Worm (Caenorhabditis elegans) whole organism, L3 larva: ENCODE results near the gene set-3.
A peak's percentile ranks its signal among the peaks of the same experiment; 100 is the strongest.

ENCODE experiments used
- R02D3.7 ChIP-seq: fragments of 150-350 bp; optimal IDR thresholded peaks from 2 replicates; lab custom pipeline; 2014; ENCODE audit warnings: missing biosample characterization, missing genetic modification characterization
- ZK546.5 ChIP-seq: sonication (generic microtip); optimal IDR thresholded peaks from 2 replicates; lab custom pipeline; 2017; ENCODE audit warnings: missing biosample characterization, missing genetic modification characterization
- aly-2 ChIP-seq: fragments of 150-350 bp; optimal IDR thresholded peaks from 2 replicates; lab custom pipeline; 2014; ENCODE audit warnings: missing biosample characterization, missing genetic modification characterization
- ama-1 ChIP-seq: fragments of 150-350 bp; optimal IDR thresholded peaks from 2 replicates; lab custom pipeline; 2018
- ceh-16 ChIP-seq: sonication (generic microtip); optimal IDR thresholded peaks from 2 replicates; lab custom pipeline; 2017; ENCODE audit warnings: missing biosample characterization, missing genetic modification characterization
- ceh-28 ChIP-seq: fragments of 150-350 bp; optimal IDR thresholded peaks from 2 replicates; lab custom pipeline; 2014; ENCODE audit warnings: missing biosample characterization, missing genetic modification reagents, missing genetic modification characterization
- ceh-82 ChIP-seq: fragments of 150-350 bp; optimal IDR thresholded peaks from 2 replicates; lab custom pipeline; 2014; ENCODE audit warnings: missing biosample characterization, missing genetic modification characterization
- daf-12 ChIP-seq: fragments of 150-350 bp; optimal IDR thresholded peaks from 2 replicates; lab custom pipeline; 2014; ENCODE audit warnings: missing biosample characterization, missing genetic modification reagents, missing genetic modification characterization
- egl-5 ChIP-seq: fragments of 150-350 bp; optimal IDR thresholded peaks from 2 replicates; lab custom pipeline; 2017; ENCODE audit warnings: missing biosample characterization, missing genetic modification reagents, missing genetic modification characterization, inconsistent platforms
- elt-1 ChIP-seq: fragments of 150-350 bp; optimal IDR thresholded peaks from 2 replicates; lab custom pipeline; 2014; ENCODE audit warnings: missing biosample characterization, missing genetic modification characterization
- elt-2 ChIP-seq: sonication (generic microtip); optimal IDR thresholded peaks from 2 replicates; lab custom pipeline; 2016; ENCODE audit warnings: missing genetic modification reagents, mild to moderate bottlenecking, missing genetic modification characterization, missing compliant biosample characterization
- elt-3 ChIP-seq, 3 experiments: fragments of 150-350 bp in 1 of 3; sonication (generic microtip) in 2 of 3; optimal IDR thresholded peaks; 2 replicates in 2 of 3; 4 replicates in 1 of 3; lab custom pipeline; 2014 to 2017; ENCODE audit warnings: missing biosample characterization in 3 of 3, missing genetic modification characterization in 3 of 3
- eor-1 ChIP-seq, 2 experiments: fragments of 150-350 bp; optimal IDR thresholded peaks; 2 replicates each; lab custom pipeline; 2014 to 2018; ENCODE audit warnings: missing biosample characterization in 2 of 2, missing genetic modification characterization in 2 of 2
- fkh-10 ChIP-seq: sonication (generic microtip); optimal IDR thresholded peaks from 2 replicates; lab custom pipeline; 2017; ENCODE audit warnings: missing biosample characterization, missing genetic modification reagents, missing genetic modification characterization
- fkh-2 ChIP-seq: fragments of 150-350 bp; optimal IDR thresholded peaks from 2 replicates; lab custom pipeline; 2014; ENCODE audit warnings: missing biosample characterization, missing genetic modification reagents, missing genetic modification characterization
- fos-1 ChIP-seq: fragments of 150-350 bp; optimal IDR thresholded peaks from 2 replicates; lab custom pipeline; 2014; ENCODE audit warnings: missing biosample characterization, missing genetic modification characterization
- jun-1 ChIP-seq: fragments of 150-350 bp; optimal IDR thresholded peaks from 2 replicates; lab custom pipeline; 2014; ENCODE audit warnings: missing biosample characterization, missing genetic modification reagents, missing genetic modification characterization
- lin-15B ChIP-seq: fragments of 150-350 bp; optimal IDR thresholded peaks from 2 replicates; lab custom pipeline; 2014; ENCODE audit warnings: missing biosample characterization, missing genetic modification characterization
- lin-39 ChIP-seq: fragments of 150-350 bp; optimal IDR thresholded peaks from 2 replicates; lab custom pipeline; 2018; ENCODE audit warnings: missing biosample characterization, missing genetic modification reagents, missing genetic modification characterization
- lsy-12 ChIP-seq: sonication (generic microtip); optimal IDR thresholded peaks from 2 replicates; lab custom pipeline; 2016; ENCODE audit warnings: mild to moderate bottlenecking, missing genetic modification characterization, missing compliant biosample characterization
- mdl-1 ChIP-seq: fragments of 150-350 bp; optimal IDR thresholded peaks from 2 replicates; lab custom pipeline; 2014; ENCODE audit warnings: missing biosample characterization, missing genetic modification characterization
- mml-1 ChIP-seq: fragments of 150-350 bp; sonication (generic microtip); optimal IDR thresholded peaks from 3 replicates; lab custom pipeline; 2014; ENCODE audit warnings: missing biosample characterization, missing genetic modification characterization
- nhr-11 ChIP-seq: fragments of 150-350 bp; optimal IDR thresholded peaks from 2 replicates; lab custom pipeline; 2014; ENCODE audit warnings: missing biosample characterization, missing genetic modification characterization
- nhr-12 ChIP-seq: fragments of 150-350 bp; optimal IDR thresholded peaks from 2 replicates; lab custom pipeline; 2014; ENCODE audit warnings: missing biosample characterization, missing genetic modification characterization
- nhr-23 ChIP-seq: fragments of 150-350 bp; optimal IDR thresholded peaks from 2 replicates; lab custom pipeline; 2014; ENCODE audit warnings: missing biosample characterization, missing genetic modification reagents, missing genetic modification characterization
- nhr-237 ChIP-seq: fragments of 150-350 bp; optimal IDR thresholded peaks from 2 replicates; lab custom pipeline; 2014; ENCODE audit warnings: missing biosample characterization, missing genetic modification characterization
- nhr-25 ChIP-seq: sonication (generic microtip); optimal IDR thresholded peaks from 2 replicates; lab custom pipeline; 2017; ENCODE audit warnings: missing biosample characterization, missing genetic modification characterization
- nhr-28 ChIP-seq: fragments of 150-350 bp; optimal IDR thresholded peaks from 2 replicates; lab custom pipeline; 2014; ENCODE audit warnings: missing biosample characterization, missing genetic modification characterization
- nhr-43 ChIP-seq: sonication (generic microtip); optimal IDR thresholded peaks from 2 replicates; lab custom pipeline; 2016; ENCODE audit warnings: mild to moderate bottlenecking, missing genetic modification characterization, missing compliant biosample characterization; ENCODE audit not compliant: poor library complexity, severe bottlenecking
- nhr-67 ChIP-seq: fragments of 150-350 bp; optimal IDR thresholded peaks from 2 replicates; lab custom pipeline; 2014; ENCODE audit warnings: missing biosample characterization, missing genetic modification characterization
- nhr-77 ChIP-seq: fragments of 150-350 bp; optimal IDR thresholded peaks from 2 replicates; lab custom pipeline; 2014; ENCODE audit warnings: missing biosample characterization, missing genetic modification characterization
- pha-4 ChIP-seq: fragments of 150-350 bp; optimal IDR thresholded peaks from 2 replicates; lab custom pipeline; 2014; ENCODE audit warnings: missing biosample characterization, missing genetic modification reagents, missing genetic modification characterization
- pqm-1 ChIP-seq: fragments of 150-350 bp; optimal IDR thresholded peaks from 2 replicates; lab custom pipeline; 2017; ENCODE audit warnings: missing biosample characterization, missing genetic modification characterization, inconsistent platforms
- sea-2 ChIP-seq: fragments of 150-350 bp; sonication (generic microtip); optimal IDR thresholded peaks from 4 replicates; lab custom pipeline; 2014; ENCODE audit warnings: missing biosample characterization, missing genetic modification reagents, missing genetic modification characterization
- skn-1 ChIP-seq: fragments of 150-350 bp; optimal IDR thresholded peaks from 2 replicates; lab custom pipeline; 2014; ENCODE audit warnings: missing biosample characterization, missing genetic modification characterization
- snpc-4 ChIP-seq: fragments of 150-350 bp; optimal IDR thresholded peaks from 2 replicates; lab custom pipeline; 2014; ENCODE audit warnings: missing biosample characterization, missing genetic modification characterization
- unc-39 ChIP-seq: sonication (generic microtip); optimal IDR thresholded peaks from 4 replicates; lab custom pipeline; 2017; ENCODE audit warnings: missing biosample characterization, missing genetic modification characterization
- unc-62 ChIP-seq: fragments of 150-350 bp; sonication (generic microtip); optimal IDR thresholded peaks from 4 replicates; lab custom pipeline; 2014; ENCODE audit warnings: missing biosample characterization, missing genetic modification reagents, missing genetic modification characterization
- zag-1 ChIP-seq: fragments of 150-350 bp; optimal IDR thresholded peaks from 2 replicates; lab custom pipeline; 2014; ENCODE audit warnings: missing biosample characterization, missing genetic modification characterization

set-3 gene

DNA sequence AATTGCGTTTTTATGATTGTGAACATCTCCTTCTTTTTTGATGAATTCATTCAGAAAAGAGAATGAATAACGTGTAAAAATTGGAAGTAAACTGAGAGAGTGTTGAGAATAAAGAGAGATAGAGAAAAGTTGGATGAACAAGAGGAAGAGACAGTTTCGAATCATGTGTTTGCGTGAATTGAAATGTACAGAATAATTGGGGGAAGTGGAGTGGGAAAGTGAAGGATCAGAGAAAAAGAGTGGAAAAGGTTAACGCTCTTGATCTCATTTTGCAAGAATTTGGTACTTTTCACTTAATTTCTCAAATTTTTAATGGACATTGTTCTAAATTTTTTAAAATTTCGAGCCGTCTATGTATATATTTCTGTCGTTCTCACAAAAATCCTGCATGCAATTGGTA is 39.0 kb upstream of the set-3 start:
- TF ChIP-seq nhr-23 (tag; lab: Kevin White, UChicago): peak; percentile 63
- no peak for TF ChIP-seq elt-3 (tag; optimal IDR thresholded peaks at IDR 0.05; lab: Kevin White, UChicago)
- TF ChIP-seq nhr-25 (tag; lab: Kevin White, UChicago): peak; percentile 2

DNA sequence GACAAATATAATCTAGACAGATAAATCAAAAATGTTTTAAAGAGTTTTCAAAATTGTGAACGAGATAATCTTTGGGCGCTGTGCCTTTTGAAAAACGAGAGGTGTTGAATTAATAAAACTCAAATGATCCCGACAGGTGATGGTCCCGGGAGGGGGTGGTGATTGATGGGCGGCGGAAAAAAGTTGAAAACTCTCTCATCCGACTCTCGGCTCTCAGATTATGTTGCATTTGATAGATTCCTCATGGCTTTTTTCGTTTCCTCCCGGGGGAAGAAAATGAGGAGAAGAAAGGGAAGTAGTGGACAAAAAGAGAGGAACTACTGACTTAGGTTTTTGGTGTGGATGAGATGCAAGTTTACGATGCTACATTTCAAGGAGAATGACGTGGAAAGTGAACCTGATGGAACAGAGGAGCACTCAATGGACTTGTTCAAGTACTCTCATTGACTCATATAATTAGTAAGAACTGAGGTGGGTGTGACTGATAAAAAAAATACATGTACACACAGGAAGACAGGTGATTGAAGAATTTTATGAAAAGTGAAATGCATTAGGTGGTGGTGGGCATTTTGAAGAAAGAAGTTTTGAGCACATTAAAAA is 37.0 kb upstream of the set-3 start:
- TF ChIP-seq mml-1 (tag; lab: Kevin White, UChicago) (no peak), lin-39 (tag; lab: Kevin White, UChicago) (peak; percentile 66), unc-62 (peak; percentile 42)

DNA sequence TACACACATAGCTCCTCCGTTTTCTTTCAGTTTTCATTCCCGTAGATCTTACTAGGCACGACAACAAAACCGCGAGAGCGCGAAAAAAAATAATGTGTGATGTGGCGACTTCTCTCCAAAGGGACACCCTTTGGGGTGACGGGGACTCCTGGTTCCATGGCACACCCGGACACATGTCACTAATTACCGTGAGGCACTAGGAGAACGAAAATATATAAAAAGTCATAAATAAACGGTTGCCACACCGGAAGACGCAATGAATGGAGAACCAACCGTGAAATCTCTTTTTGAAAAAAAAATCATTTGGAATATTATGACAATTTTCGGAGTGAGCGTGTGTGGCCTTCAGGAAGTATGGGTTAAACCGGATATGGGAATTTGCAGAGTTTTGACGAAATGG is 36.0 kb upstream of the set-3 start:
- TF ChIP-seq elt-1 (tag; lab: Kevin White, UChicago) (no peak), nhr-28 (tag; lab: Kevin White, UChicago) (no peak), pqm-1 (tag; lab: Kevin White, UChicago) (no peak), ceh-82 (tag; lab: Kevin White, UChicago) (no peak), egl-5 (tag; lab: Kevin White, UChicago) (no peak), daf-12 (tag; lab: Kevin White, UChicago) (no peak), zag-1 (no peak), lin-39 (tag; lab: Kevin White, UChicago) (no peak), fos-1 (tag; lab: Kevin White, UChicago) (no peak), unc-62 (no peak), nhr-11 (tag; lab: Kevin White, UChicago) (no peak), nhr-43 (tag; lab: Kevin White, UChicago) (no peak), R02D3.7 (tag; lab: Kevin White, UChicago) (no peak), aly-2 (no peak)

DNA sequence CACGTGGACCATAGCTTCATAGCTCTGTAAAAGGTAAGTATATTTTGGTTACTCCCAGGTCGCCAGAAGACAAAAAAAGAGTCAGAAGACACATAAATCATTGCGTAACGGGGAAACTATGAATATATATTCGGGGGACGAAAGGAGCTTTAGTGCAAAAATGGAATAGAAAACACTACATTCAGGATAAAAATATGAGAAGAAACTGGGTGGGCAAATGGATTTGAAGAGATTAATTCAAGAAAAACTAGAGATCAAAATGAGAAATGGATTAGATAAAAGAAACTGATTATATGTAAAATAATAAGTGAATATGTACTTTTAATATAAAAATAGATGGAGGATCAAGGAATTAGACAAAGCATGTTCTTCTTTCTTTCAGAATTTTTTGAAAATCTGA is 33.1 kb upstream of the set-3 start, which contains the start of gene C07A9.12:
Gene C07A9.12 (minus strand): TSS at position 101 of the 400 bp plus-strand sequence.
- no peak for TF ChIP-seq eor-1 (tag; optimal IDR thresholded peaks at IDR 0.05; lab: Kevin White, UChicago)
- no peak for TF ChIP-seq nhr-11 (tag; lab: Kevin White, UChicago)
- TF ChIP-seq snpc-4 (tag; lab: Kevin White, UChicago): no peak
- no peak for TF ChIP-seq nhr-237 (tag; lab: Kevin White, UChicago)
- TF ChIP-seq jun-1 (tag; lab: Kevin White, UChicago): no peak
- no peak for TF ChIP-seq ZK546.5 (tag; lab: Kevin White, UChicago)
- TF ChIP-seq aly-2: no peak
- TF ChIP-seq ceh-28: no peak
- no peak for TF ChIP-seq nhr-25 (tag; lab: Kevin White, UChicago)
- TF ChIP-seq lin-15B: no peak
- no peak for TF ChIP-seq lsy-12 (tag; lab: Kevin White, UChicago)
- TF ChIP-seq fkh-10 (GFP tag; lab: Kevin White, UChicago): no peak
- TF ChIP-seq mml-1 (tag; lab: Kevin White, UChicago): no peak
- TF ChIP-seq ceh-16: no peak
- no peak for TF ChIP-seq nhr-43 (tag; lab: Kevin White, UChicago)
- no peak for TF ChIP-seq unc-62

DNA sequence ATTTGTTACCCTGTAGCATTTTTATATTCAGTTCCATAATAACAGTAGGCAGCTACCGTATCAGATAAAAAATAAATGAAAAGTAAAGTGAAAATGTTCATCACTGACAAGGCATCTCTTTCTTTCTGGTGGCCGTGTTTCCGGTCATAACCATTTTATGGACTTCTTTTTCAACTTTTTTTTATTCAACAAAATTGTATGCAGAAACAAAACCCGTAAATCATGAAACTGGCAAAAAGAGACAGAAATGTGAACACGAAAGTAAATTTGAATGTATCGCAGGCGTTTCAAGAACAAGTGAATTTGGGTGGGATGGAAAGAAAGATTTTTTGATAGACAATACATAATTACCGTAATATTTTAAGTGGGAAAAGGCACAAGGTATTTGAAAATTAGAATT is 30.7 kb upstream of the set-3 start, which contains the start of gene clec-162:
Gene clec-162 (minus strand): TSS at position 101 of the 400 bp plus-strand sequence.
- no peak for TF ChIP-seq unc-62
- TF ChIP-seq skn-1: no peak
- TF ChIP-seq lin-39 (tag; lab: Kevin White, UChicago): no peak
- TF ChIP-seq nhr-237 (tag; lab: Kevin White, UChicago): no peak
- TF ChIP-seq unc-39: no peak
- no peak for TF ChIP-seq mdl-1 (tag; lab: Kevin White, UChicago)
- TF ChIP-seq nhr-12 (tag; lab: Kevin White, UChicago): no peak
- TF ChIP-seq ceh-28: no peak
- TF ChIP-seq fos-1 (tag; lab: Kevin White, UChicago): no peak
- no peak for TF ChIP-seq egl-5 (tag; lab: Kevin White, UChicago)
- TF ChIP-seq ama-1: no peak

DNA sequence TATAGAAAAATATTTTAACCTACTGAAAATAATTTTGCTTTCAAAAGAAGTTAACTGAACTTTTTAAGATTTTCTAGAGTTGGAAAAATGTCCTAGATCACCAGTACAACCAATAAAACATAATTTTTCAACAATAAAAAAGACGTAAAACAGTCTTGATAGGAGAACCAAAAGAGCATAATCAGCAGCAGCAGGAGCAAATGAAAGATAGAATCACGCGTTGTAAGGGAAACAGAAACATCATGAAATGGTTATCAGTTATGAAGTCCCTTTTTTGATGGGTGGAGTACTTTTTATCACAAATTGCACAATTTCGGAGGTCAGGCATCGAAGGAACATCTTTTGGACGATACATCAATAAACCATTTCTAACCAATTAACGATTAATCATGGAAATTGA is 27.6 kb upstream of the set-3 start:
- peak; percentile 16 for TF ChIP-seq jun-1 (tag; lab: Kevin White, UChicago)
- no peak for TF ChIP-seq ceh-16
- TF ChIP-seq nhr-28 (tag; lab: Kevin White, UChicago): no peak
- no peak for TF ChIP-seq nhr-67 (tag; lab: Kevin White, UChicago)
- no peak for TF ChIP-seq nhr-11 (tag; lab: Kevin White, UChicago)
- no peak for TF ChIP-seq fkh-2 (tag; lab: Kevin White, UChicago)
- no peak for TF ChIP-seq mml-1 (tag; lab: Kevin White, UChicago)
- no peak for TF ChIP-seq nhr-77
- TF ChIP-seq sea-2 (GFP tag; lab: Kevin White, UChicago): no peak
- TF ChIP-seq pqm-1 (tag; lab: Kevin White, UChicago): peak; percentile 95
- no peak for TF ChIP-seq lin-15B
- TF ChIP-seq ceh-28: no peak
- TF ChIP-seq zag-1: no peak
- TF ChIP-seq pha-4: peak; percentile 35
- peak; percentile 97 for TF ChIP-seq elt-2 (tag; lab: Kevin White, UChicago)
- no peak for TF ChIP-seq eor-1 (tag; optimal IDR thresholded peaks at IDR 0.05; lab: Kevin White, UChicago)
- no peak for TF ChIP-seq nhr-23 (tag; lab: Kevin White, UChicago)
